Fruit fly (Drosophila melanogaster) whole organism, embryonic: Measurements from ENCODE around the gene CG34030.
A peak's percentile ranks its signal among the peaks of the same experiment; 100 is the strongest.

Experiments
- Aef1 ChIP-seq: fragments of 200-800 bp; sonication (Bioruptor generic); IDR thresholded peaks from 3 replicates; pipeline ENCODE4 v1.3.6; 2022; ENCODE audit warnings: missing biosample characterization, missing genetic modification characterization
- Blimp-1 ChIP-seq: fragments of 200-800 bp; sonication (Bioruptor generic); optimal IDR thresholded peaks from 3 replicates; lab custom pipeline; 2018; ENCODE audit warnings: missing biosample characterization, missing genetic modification characterization, mild to moderate bottlenecking, moderate library complexity, missing genetic modification reagents
- CG10147 ChIP-seq: fragments of 200-800 bp; sonication (Bioruptor generic); optimal IDR thresholded peaks from 2 replicates; lab custom pipeline; 2019; ENCODE audit warnings: missing biosample characterization, mild to moderate bottlenecking, missing genetic modification characterization, moderate library complexity
- CG1024 ChIP-seq: fragments of 200-800 bp; sonication (Bioruptor generic); IDR thresholded peaks from 2 replicates; pipeline ENCODE4 v1.3.6; 2022; ENCODE audit warnings: missing biosample characterization, missing genetic modification characterization
- CG11504 ChIP-seq: fragments of 200-800 bp; sonication (Bioruptor generic); optimal IDR thresholded peaks from 3 replicates; lab custom pipeline; 2019; ENCODE audit warnings: missing biosample characterization, mild to moderate bottlenecking, missing genetic modification characterization, moderate library complexity
- CG15269 ChIP-seq: fragments of 200-800 bp; sonication (Bioruptor generic); optimal IDR thresholded peaks from 2 replicates; lab custom pipeline; 2018; ENCODE audit warnings: missing biosample characterization, mild to moderate bottlenecking, missing genetic modification characterization, moderate library complexity
- CG15696 ChIP-seq: fragments of 200-800 bp; sonication (Bioruptor generic); optimal IDR thresholded peaks from 2 replicates; lab custom pipeline; 2019; ENCODE audit warnings: missing biosample characterization, mild to moderate bottlenecking, missing genetic modification characterization, moderate library complexity
- CG1647 ChIP-seq: fragments of 200-800 bp; sonication (Bioruptor generic); optimal IDR thresholded peaks from 3 replicates; lab custom pipeline; 2016; ENCODE audit warnings: missing biosample characterization, missing genetic modification characterization
- CG17912 ChIP-seq: fragments of 200-800 bp; sonication (Bioruptor generic); optimal IDR thresholded peaks from 2 replicates; lab custom pipeline; 2018; ENCODE audit warnings: missing biosample characterization, mild to moderate bottlenecking, missing genetic modification characterization
- CG2678 ChIP-seq: fragments of 200-800 bp; sonication (Bioruptor generic); optimal IDR thresholded peaks from 3 replicates; lab custom pipeline; 2019; ENCODE audit warnings: missing biosample characterization, mild to moderate bottlenecking, missing genetic modification characterization, moderate library complexity
- CG2712 ChIP-seq: fragments of 200-800 bp; optimal IDR thresholded peaks from 3 replicates; lab custom pipeline; 2019; ENCODE audit warnings: missing biosample characterization, mild to moderate bottlenecking, missing genetic modification characterization, moderate library complexity
- CG3065 ChIP-seq: fragments of 200-800 bp; sonication (Bioruptor generic); optimal IDR thresholded peaks from 2 replicates; lab custom pipeline; 2016; ENCODE audit warnings: missing biosample characterization, missing genetic modification characterization
- CG32532 ChIP-seq: fragments of 200-800 bp; sonication (Bioruptor generic); IDR thresholded peaks from 2 replicates; pipeline ENCODE4 v1.3.6; 2022; ENCODE audit warnings: missing biosample characterization, missing genetic modification characterization
- CG3847 ChIP-seq: fragments of 200-800 bp; sonication (Bioruptor generic); IDR thresholded peaks from 2 replicates; pipeline ENCODE4 v1.3.6; 2022; ENCODE audit warnings: missing biosample characterization, missing genetic modification characterization
- CG42726 ChIP-seq: fragments of 200-800 bp; sonication (Bioruptor generic); IDR thresholded peaks from 2 replicates; pipeline ENCODE4 v1.3.6; 2022; ENCODE audit warnings: missing biosample characterization, missing genetic modification characterization; ENCODE audit not compliant: partially characterized antibody
- CG6175 ChIP-seq: fragments of 200-800 bp; sonication (Bioruptor generic); IDR thresholded peaks from 3 replicates; pipeline ENCODE4 v1.3.6; 2022; ENCODE audit warnings: missing biosample characterization, missing genetic modification characterization
- CG6272 ChIP-seq: fragments of 200-800 bp; sonication (Bioruptor generic); IDR thresholded peaks from 2 replicates; pipeline ENCODE4 v1.3.6; 2022; ENCODE audit warnings: missing biosample characterization, missing genetic modification characterization
- CoRest ChIP-seq: fragments of 200-800 bp; sonication (Bioruptor generic); optimal IDR thresholded peaks from 3 replicates; lab custom pipeline; 2018; ENCODE audit warnings: missing biosample characterization, mild to moderate bottlenecking, missing genetic modification characterization, moderate library complexity
- Doc3 ChIP-seq: fragments of 200-800 bp; sonication (Bioruptor generic); IDR thresholded peaks from 3 replicates; pipeline ENCODE4 v1.3.6; 2022; ENCODE audit warnings: missing biosample characterization, missing genetic modification characterization; ENCODE audit not compliant: partially characterized antibody
- E2f2 ChIP-seq: fragments of 200-800 bp; sonication (Bioruptor generic); IDR thresholded peaks from 2 replicates; pipeline ENCODE4 v1.3.6; 2022; ENCODE audit warnings: missing biosample characterization, missing genetic modification characterization
- Fer1 ChIP-seq: fragments of 200-800 bp; sonication (Bioruptor generic); optimal IDR thresholded peaks from 2 replicates; lab custom pipeline; 2017; ENCODE audit warnings: missing biosample characterization, mild to moderate bottlenecking, missing genetic modification characterization
- Fer2 ChIP-seq: fragments of 200-800 bp; sonication (Bioruptor generic); optimal IDR thresholded peaks from 2 replicates; lab custom pipeline; 2018; ENCODE audit warnings: missing biosample characterization, mild to moderate bottlenecking, missing genetic modification characterization, moderate library complexity
- H15 ChIP-seq: fragments of 200-800 bp; sonication (Bioruptor generic); IDR thresholded peaks from 3 replicates; pipeline ENCODE4 v1.3.6; 2022; ENCODE audit warnings: missing biosample characterization, missing genetic modification characterization
- Hmx ChIP-seq: fragments of 200-800 bp; sonication (Bioruptor generic); optimal IDR thresholded peaks from 2 replicates; lab custom pipeline; 2016; ENCODE audit warnings: missing biosample characterization, missing genetic modification characterization
- Lpt ChIP-seq: fragments of >200 bp; optimal IDR thresholded peaks from 2 replicates; lab custom pipeline; 2018; ENCODE audit warnings: missing biosample characterization, missing genetic modification characterization
- MBD-R2 ChIP-seq: fragments of 200-800 bp; sonication (Bioruptor generic); IDR thresholded peaks from 2 replicates; pipeline ENCODE4 v1.3.6; 2022; ENCODE audit warnings: missing biosample characterization, missing genetic modification characterization
- Mad ChIP-seq: fragments of 200-800 bp; sonication (Bioruptor generic); optimal IDR thresholded peaks from 2 replicates; lab custom pipeline; 2016; ENCODE audit warnings: missing biosample characterization, missing genetic modification characterization
- Nf-YA ChIP-seq: fragments of 200-800 bp; sonication (Bioruptor generic); IDR thresholded peaks from 2 replicates; pipeline ENCODE4 v1.3.6; 2022; ENCODE audit warnings: missing biosample characterization, missing genetic modification characterization
- Oli ChIP-seq: fragments of 200-800 bp; sonication (Bioruptor generic); optimal IDR thresholded peaks from 2 replicates; lab custom pipeline; 2018; ENCODE audit warnings: missing biosample characterization, mild to moderate bottlenecking, missing genetic modification characterization, moderate library complexity
- Rx ChIP-seq: fragments of 200-800 bp; sonication (Bioruptor generic); IDR thresholded peaks from 2 replicates; pipeline ENCODE4 v1.3.6; 2022; ENCODE audit warnings: missing biosample characterization, missing genetic modification characterization
- Six4 ChIP-seq: fragments of 200-800 bp; sonication (Bioruptor generic); optimal IDR thresholded peaks from 2 replicates; lab custom pipeline; 2016; ENCODE audit warnings: missing biosample characterization, missing genetic modification characterization
- Usf ChIP-seq: fragments of 200-800 bp; sonication (Bioruptor generic); optimal IDR thresholded peaks from 2 replicates; lab custom pipeline; 2017; ENCODE audit warnings: missing genotype, missing biosample characterization, missing genetic modification characterization
- ap ChIP-seq: fragments of 200-800 bp; sonication (Bioruptor generic); IDR thresholded peaks from 2 replicates; pipeline ENCODE4 v1.3.6; 2022; ENCODE audit warnings: missing biosample characterization, missing genetic modification characterization
- ase ChIP-seq: fragments of 200-800 bp; sonication (Bioruptor generic); IDR thresholded peaks from 3 replicates; pipeline ENCODE4 v1.3.6; 2022; ENCODE audit warnings: missing biosample characterization, missing genetic modification characterization
- cad ChIP-seq: fragments of >200 bp; optimal IDR thresholded peaks from 2 replicates; lab custom pipeline; 2017; ENCODE audit warnings: missing biosample characterization, missing genetic modification characterization
- ci ChIP-seq: fragments of 200-800 bp; sonication (Bioruptor generic); IDR thresholded peaks from 3 replicates; pipeline ENCODE4 v1.3.6; 2022; ENCODE audit warnings: missing biosample characterization, missing genetic modification characterization
- dysf ChIP-seq: fragments of 200-800 bp; sonication (Bioruptor generic); IDR thresholded peaks from 3 replicates; pipeline ENCODE4 v1.3.6; 2022; ENCODE audit warnings: missing biosample characterization, missing genetic modification characterization
- exex ChIP-seq: fragments of 200-800 bp; sonication (Bioruptor generic); optimal IDR thresholded peaks from 4 replicates; lab custom pipeline; 2018; ENCODE audit warnings: missing biosample characterization, mild to moderate bottlenecking, missing genetic modification characterization, moderate library complexity
- grau ChIP-seq: fragments of 200-800 bp; optimal IDR thresholded peaks from 3 replicates; lab custom pipeline; 2019; ENCODE audit warnings: missing biosample characterization, mild to moderate bottlenecking, missing genetic modification characterization, moderate library complexity
- lilli ChIP-seq: fragments of 200-800 bp; sonication (Bioruptor generic); optimal IDR thresholded peaks from 3 replicates; lab custom pipeline; 2016; ENCODE audit warnings: missing biosample characterization, missing genetic modification characterization
- lmd ChIP-seq: fragments of 200-800 bp; sonication (Bioruptor generic); IDR thresholded peaks from 2 replicates; pipeline ENCODE4 v1.3.6; 2022; ENCODE audit warnings: missing biosample characterization, missing genetic modification characterization
- pho ChIP-seq: fragments of 200-800 bp; sonication (Bioruptor generic); optimal IDR thresholded peaks from 2 replicates; lab custom pipeline; 2016; ENCODE audit warnings: missing biosample characterization, missing genetic modification characterization
- phol ChIP-seq: fragments of 200-800 bp; sonication (Bioruptor generic); optimal IDR thresholded peaks from 3 replicates; lab custom pipeline; 2018; ENCODE audit warnings: missing biosample characterization, mild to moderate bottlenecking, missing genetic modification characterization, moderate library complexity
- schlank ChIP-seq: fragments of 200-800 bp; sonication (Bioruptor generic); optimal IDR thresholded peaks from 2 replicates; lab custom pipeline; 2018; ENCODE audit warnings: missing biosample characterization, mild to moderate bottlenecking, missing genetic modification characterization
- sens ChIP-seq: fragments of 200-800 bp; sonication (Bioruptor generic); peaks from one replicate; lab custom pipeline; 2016; ENCODE audit warnings: missing biosample characterization, missing genetic modification characterization
- sisA ChIP-seq: fragments of 200-800 bp; sonication (Bioruptor generic); IDR thresholded peaks from 2 replicates; pipeline ENCODE4 v1.3.6; 2022; ENCODE audit warnings: missing biosample characterization, missing genetic modification characterization
- slou ChIP-seq: fragments of 200-800 bp; sonication (Bioruptor generic); optimal IDR thresholded peaks from 3 replicates; lab custom pipeline; 2016; ENCODE audit warnings: missing biosample characterization, missing genetic modification characterization
- ssp ChIP-seq: fragments of 200-800 bp; sonication (Bioruptor generic); IDR thresholded peaks from 2 replicates; pipeline ENCODE4 v1.3.6; 2022; ENCODE audit warnings: missing biosample characterization, missing genetic modification characterization
- tgo ChIP-seq: fragments of 200-800 bp; sonication (Bioruptor generic); IDR thresholded peaks from 3 replicates; pipeline ENCODE4 v1.3.6; 2022; ENCODE audit warnings: missing biosample characterization, missing genetic modification characterization
- tin ChIP-seq: fragments of 200-800 bp; sonication (Bioruptor generic); optimal IDR thresholded peaks from 3 replicates; lab custom pipeline; 2016; ENCODE audit warnings: missing biosample characterization, missing genetic modification characterization
- unpg ChIP-seq: fragments of 200-800 bp; sonication (Bioruptor generic); optimal IDR thresholded peaks from 3 replicates; lab custom pipeline; 2018; ENCODE audit warnings: missing biosample characterization, mild to moderate bottlenecking, missing genetic modification characterization, moderate library complexity
- zfh2 ChIP-seq: fragments of 200-800 bp; sonication (Bioruptor generic); optimal IDR thresholded peaks from 2 replicates; lab custom pipeline; 2016; ENCODE audit warnings: missing biosample characterization, missing genetic modification characterization

CG34030 gene

dm6 chr3L:7086558-7087059 lies 11.6 kb upstream of the CG34030 start, which contains the start of gene Cpr65Ea (continued):
- TF ChIP-seq slou (no peak), Fer2 (no peak), H15 (no peak), CG2712 (tag; lab: Kevin White, UChicago) (peak; percentile 25), ase (GFP tag; lab: Robert Waterston, UW) (no peak; the same call in 2 of the 3 replicates), Six4 (no peak), sisA (GFP tag; lab: Robert Waterston, UW) (no peak; the same call in 1 of the 2 replicates), unpg (GFP tag; lab: Kevin White, UChicago) (peak; percentile 23), lilli (GFP tag; lab: Kevin White, UChicago) (no peak), CG6272 (GFP tag; lab: Robert Waterston, UW) (no peak), Usf (no peak), Hmx (GFP tag; lab: Kevin White, UChicago) (no peak), ap (GFP tag; lab: Robert Waterston, UW) (no peak), schlank (tag; lab: Kevin White, UChicago) (no peak), CG3065 (GFP tag; lab: Kevin White, UChicago) (no peak), Nf-YA (GFP tag; lab: Robert Waterston, UW) (0 out of 2 replicates have a peak, but pooled peaks have one; percentile 13), pho (GFP tag; lab: Kevin White, UChicago) (no peak), CG42726 (GFP tag; lab: Robert Waterston, UW) (no peak), zfh2 (GFP tag; lab: Kevin White, UChicago) (no peak), CG15696 (no peak), Fer1 (GFP tag; lab: Kevin White, UChicago) (no peak), ssp (GFP tag; lab: Robert Waterston, UW) (no peak), CG1647 (GFP tag; lab: Kevin White, UChicago) (no peak), CG17912 (GFP tag; lab: Kevin White, UChicago) (no peak), Blimp-1 (no peak), CoRest (peak; percentile 33), exex (tag; lab: Kevin White, UChicago) (no peak), CG6175 (GFP tag; lab: Robert Waterston, UW) (no peak), tin (no peak), tgo (0 out of 3 replicates have a peak, but pooled peaks have one; percentile 24), CG1024 (GFP tag; lab: Robert Waterston, UW) (no peak), cad (no peak), phol (peak; percentile 16), lmd (GFP tag; lab: Robert Waterston, UW) (no peak), CG11504 (tag; lab: Kevin White, UChicago) (peak; percentile 68), ci (no peak), grau (tag; lab: Kevin White, UChicago) (peak; percentile 17), CG15269 (peak; percentile 61), Doc3 (no peak), Oli (tag; lab: Kevin White, UChicago) (peak; percentile 46), MBD-R2 (GFP tag; lab: Robert Waterston, UW) (no peak), CG10147 (GFP tag; lab: Kevin White, UChicago) (no peak), Aef1 (no peak), Rx (GFP tag; lab: Robert Waterston, UW) (no peak), CG2678 (tag; lab: Kevin White, UChicago) (peak; percentile 52), Mad (GFP tag; lab: Kevin White, UChicago) (no peak), sens (GFP tag; lab: Kevin White, UChicago) (peak; percentile 43), Lpt (GFP tag; lab: Kevin White, UChicago) (no peak), CG32532 (no peak), dysf (GFP tag; lab: Robert Waterston, UW) (0 out of 3 replicates have a peak, but pooled peaks have one; percentile 28), E2f2 (peak; percentile 23; the same call in 1 of the 2 replicates), CG3847 (GFP tag; lab: Robert Waterston, UW) (no peak)
